Worm (Caenorhabditis elegans): ENCODE data around the gene Y39A3CL.7.

Y39A3CL.7 gene

ce11 chrIII:1824264-1824922 lies at the start of gene Y39A3CL.7, which contains the start of gene pvf-1:
Y39A3CL.7 (plus strand) TSS chrIII:1824919.
pvf-1 (minus strand) TSS chrIII:1824314.
- TF ChIP-seq lin-15B (tag; optimal IDR thresholded peaks at IDR 0.05), result no peak
- TF ChIP-seq hpl-2 (GFP tag; optimal IDR thresholded peaks at IDR 0.05), result no peak
- no peak for TF ChIP-seq snpc-4 (tag; optimal IDR thresholded peaks at IDR 0.05)
- no peak for TF ChIP-seq ceh-90 (tag; optimal IDR thresholded peaks at IDR 0.05)
- peak in 2 of 3 experiments; percentile 18 to 26 for TF ChIP-seq ceh-82 (tag; optimal IDR thresholded peaks at IDR 0.05)
- no peak for TF ChIP-seq Y116A8C.19 (tag; optimal IDR thresholded peaks at IDR 0.05; ENCODE audit: borderline replicate concordance)
- no peak for TF ChIP-seq lin-13 (GFP tag; optimal IDR thresholded peaks at IDR 0.05)
- TF ChIP-seq snu-23 (GFP tag; optimal IDR thresholded peaks at IDR 0.05), result peak; percentile 62
- no peak for TF ChIP-seq nhr-84 (tag; optimal IDR thresholded peaks at IDR 0.05)
- no peak for TF ChIP-seq hlh-17 (GFP tag; optimal IDR thresholded peaks at IDR 0.05; ENCODE audit: borderline replicate concordance)
- TF ChIP-seq efl-3 (GFP tag; optimal IDR thresholded peaks at IDR 0.05), result no peak
- TF ChIP-seq isw-1 (GFP tag; IDR thresholded peaks at IDR 0.05), result no peak
- TF ChIP-seq aly-2 (tag; optimal IDR thresholded peaks at IDR 0.05), result no peak
- peak; percentile 62 for TF ChIP-seq unc-130 (tag; optimal IDR thresholded peaks at IDR 0.05)
- TF ChIP-seq dpl-1 (GFP tag; optimal IDR thresholded peaks at IDR 0.05), result peak in 2 of 3 experiments; percentile 42 to 43
- TF ChIP-seq nhr-90 (tag; optimal IDR thresholded peaks at IDR 0.05; ENCODE audit: poor library complexity), result peak; percentile 34
- no peak for TF ChIP-seq grh-1 (GFP tag; IDR thresholded peaks at IDR 0.05)
- peak; percentile 35 for TF ChIP-seq dsc-1 (tag; optimal IDR thresholded peaks at IDR 0.05)
- no peak for TF ChIP-seq nhr-237 (tag; optimal IDR thresholded peaks at IDR 0.05)
- TF ChIP-seq swsn-7 (tag; optimal IDR thresholded peaks at IDR 0.05), result peak; percentile 57
- TF ChIP-seq unc-86 (tag; optimal IDR thresholded peaks at IDR 0.05), result peak; percentile 25
- TF ChIP-seq F16B12.6 (tag; optimal IDR thresholded peaks at IDR 0.05), result no peak
- no peak for TF ChIP-seq elt-2 (tag; optimal IDR thresholded peaks at IDR 0.05)
- no peak for TF ChIP-seq ceh-88 (GFP tag; IDR thresholded peaks at IDR 0.05)
- no peak for TF ChIP-seq egl-27 (tag; optimal IDR thresholded peaks at IDR 0.05)
- no peak for TF ChIP-seq blmp-1 (tag; optimal IDR thresholded peaks at IDR 0.05)
- TF ChIP-seq lin-35 (GFP tag; optimal IDR thresholded peaks at IDR 0.05), result peak; percentile 0 to 47
- TF ChIP-seq zag-1 (tag; optimal IDR thresholded peaks at IDR 0.05), result no peak
- no peak for TF ChIP-seq ces-1 (GFP tag; optimal IDR thresholded peaks at IDR 0.05)
- no peak for TF ChIP-seq nhr-12 (tag; optimal IDR thresholded peaks at IDR 0.05)
- no peak for TF ChIP-seq pax-3 (tag; optimal IDR thresholded peaks at IDR 0.05)
- TF ChIP-seq tbx-2 (tag; optimal IDR thresholded peaks at IDR 0.05), result peak; percentile 34
- TF ChIP-seq lsy-2 (tag; optimal IDR thresholded peaks at IDR 0.05), result peak; percentile 49 to 60
- TF ChIP-seq sox-4 (tag; optimal IDR thresholded peaks at IDR 0.05), result peak; percentile 29
- TF ChIP-seq ceh-8 (GFP tag; optimal IDR thresholded peaks at IDR 0.05), result no peak
- no peak for TF ChIP-seq irx-1 (tag; optimal IDR thresholded peaks at IDR 0.05)
- no peak for TF ChIP-seq tlp-1 (tag; optimal IDR thresholded peaks at IDR 0.05)
- no peak for TF ChIP-seq fkh-4 (tag; optimal IDR thresholded peaks at IDR 0.05; ENCODE audit: borderline replicate concordance)
- TF ChIP-seq elt-3 (tag; optimal IDR thresholded peaks at IDR 0.05), result peak in 1 of 6 experiments; percentile 21
- no peak for TF ChIP-seq mef-2 (tag; optimal IDR thresholded peaks at IDR 0.05)
- peak; percentile 26 to 57 for TF ChIP-seq efl-1 (optimal IDR thresholded peaks at IDR 0.05)
- peak; percentile 44 to 95 for TF ChIP-seq efl-1 (GFP tag; optimal IDR thresholded peaks at IDR 0.05 in 1 of 2)
- peak in 1 of 2 experiments; percentile 19 for TF ChIP-seq mdl-1 (tag; optimal IDR thresholded peaks at IDR 0.05)
- no peak for TF ChIP-seq aha-1 (tag; optimal IDR thresholded peaks at IDR 0.05)
- peak; percentile 34 for TF ChIP-seq nhr-20 (tag; optimal IDR thresholded peaks at IDR 0.05)
- no peak for TF ChIP-seq C04F5.9 (tag; optimal IDR thresholded peaks at IDR 0.05)
- TF ChIP-seq nhr-11 (tag; optimal IDR thresholded peaks at IDR 0.05), result no peak
- TF ChIP-seq fkh-8 (tag; optimal IDR thresholded peaks at IDR 0.05), result no peak
- no peak for TF ChIP-seq hlh-4 (tag; optimal IDR thresholded peaks at IDR 0.05)
- TF ChIP-seq skn-1 (tag; optimal IDR thresholded peaks at IDR 0.05), result peak; percentile 23
- TF ChIP-seq mep-1 (tag; optimal IDR thresholded peaks at IDR 0.05), result peak; percentile 33
- no peak for TF ChIP-seq pag-3 (tag; optimal IDR thresholded peaks at IDR 0.05; ENCODE audit: borderline replicate concordance, insufficient read depth)

All from whole organism, L1 larva.